Worm (Caenorhabditis elegans) whole organism, midembryonic: Measurements from ENCODE around the gene slt-1.

Experiments used
- T22C8.4 ChIP-seq: fragments of 200-800 bp; sonication (Bioruptor generic); IDR thresholded peaks from 2 replicates; pipeline ENCODE4 v1.3.6; 2022; ENCODE audit warnings: missing genetic modification characterization, missing compliant biosample characterization
- cog-1 ChIP-seq: sonication (generic microtip); optimal IDR thresholded peaks from 2 replicates; lab custom pipeline; 2016; ENCODE audit warnings: missing genetic modification characterization, missing compliant biosample characterization
- flt-1 ChIP-seq: fragments of 200-800 bp; sonication (Bioruptor generic); IDR thresholded peaks from 2 replicates; pipeline ENCODE4 v1.3.6; 2022; ENCODE audit warnings: missing genetic modification characterization, missing compliant biosample characterization
- klf-2 ChIP-seq: fragments of 200-800 bp; sonication (Bioruptor generic); conservative IDR thresholded peaks from 2 replicates; pipeline ENCODE4 v1.3.6; 2022; ENCODE audit warnings: missing genetic modification reagents, missing genetic modification characterization, missing compliant biosample characterization
- med-1 ChIP-seq: sonication (generic microtip); optimal IDR thresholded peaks from 2 replicates; lab custom pipeline; 2017; ENCODE audit warnings: missing genetic modification characterization, mild to moderate bottlenecking, missing compliant biosample characterization, antibody characterized with exemption, missing genetic modification reagents; ENCODE audit not compliant: insufficient read depth
- ref-1 ChIP-seq: fragments of 200-800 bp; sonication (Bioruptor generic); conservative IDR thresholded peaks from 2 replicates; pipeline ENCODE4 v1.3.6; 2022; ENCODE audit warnings: missing genetic modification reagents, missing genetic modification characterization, missing compliant biosample characterization
- tab-1 ChIP-seq: fragments of 200-800 bp; sonication (Bioruptor generic); IDR thresholded peaks from 2 replicates; pipeline ENCODE4 v1.3.6; 2022; ENCODE audit warnings: missing genetic modification characterization, missing compliant biosample characterization
- ztf-23 ChIP-seq: fragments of 200-800 bp; sonication (Bioruptor generic); IDR thresholded peaks from 2 replicates; pipeline ENCODE4 v1.3.6; 2022; ENCODE audit warnings: missing genetic modification reagents, missing genetic modification characterization, missing compliant biosample characterization
- ztf-29 ChIP-seq: fragments of 200-800 bp; sonication (Bioruptor generic); IDR thresholded peaks from 2 replicates; pipeline ENCODE4 v1.3.6; 2022; ENCODE audit warnings: missing genetic modification reagents, missing genetic modification characterization, missing compliant biosample characterization

slt-1 gene

ce11 chrX:14694633-14695177, 20.6 kb downstream of the slt-1 start:
- TF ChIP-seq med-1 = no peak
- TF ChIP-seq cog-1 = no peak
- TF ChIP-seq ztf-29 (GFP tag; lab: Robert Waterston, UW) = no peak
- TF ChIP-seq klf-2 (GFP tag; lab: Robert Waterston, UW) = no peak
- no peak for TF ChIP-seq ztf-23 (GFP tag; lab: Robert Waterston, UW)
- no peak for TF ChIP-seq T22C8.4 (GFP tag; lab: Robert Waterston, UW)
- no peak for TF ChIP-seq tab-1
- no peak for TF ChIP-seq flt-1
- no peak for TF ChIP-seq ref-1 (GFP tag; lab: Robert Waterston, UW)

DNA sequence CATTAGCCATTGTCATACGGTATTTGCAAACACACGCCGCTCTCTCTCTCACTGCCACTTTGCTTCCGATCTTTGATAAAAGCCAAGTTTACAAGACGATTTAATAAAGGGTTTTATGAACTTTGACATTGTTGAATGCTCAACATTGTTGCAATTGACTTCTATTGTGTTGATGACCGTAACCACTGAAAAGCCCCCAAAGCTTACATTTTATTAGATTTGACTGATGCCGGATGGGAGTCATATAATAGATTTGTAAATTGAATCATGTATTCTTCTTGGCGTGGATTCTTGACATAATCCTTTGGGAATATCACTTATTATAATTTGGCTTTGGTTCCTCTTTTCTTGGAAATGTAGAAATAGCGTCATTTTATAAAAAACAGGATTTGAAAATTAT, 21.8 kb downstream of the slt-1 start:
- TF ChIP-seq klf-2 (GFP tag; lab: Robert Waterston, UW) (no peak), ref-1 (GFP tag; lab: Robert Waterston, UW) (no peak), flt-1 (no peak), med-1 (no peak), T22C8.4 (GFP tag; lab: Robert Waterston, UW) (no peak), ztf-29 (GFP tag; lab: Robert Waterston, UW) (no peak), tab-1 (no peak), ztf-23 (GFP tag; lab: Robert Waterston, UW) (no peak), cog-1 (no peak)

ce11 chrX:14699866-14700265, 25.7 kb downstream of the slt-1 start, which contains the start of gene hch-1:
Gene hch-1 (minus strand): TSS chrX:14699977.
- no peak for TF ChIP-seq ztf-29 (GFP tag; lab: Robert Waterston, UW)
- TF ChIP-seq med-1 = no peak
- no peak for TF ChIP-seq cog-1
- TF ChIP-seq flt-1 = no peak
- no peak for TF ChIP-seq tab-1
- no peak for TF ChIP-seq ztf-23 (GFP tag; lab: Robert Waterston, UW)

DNA sequence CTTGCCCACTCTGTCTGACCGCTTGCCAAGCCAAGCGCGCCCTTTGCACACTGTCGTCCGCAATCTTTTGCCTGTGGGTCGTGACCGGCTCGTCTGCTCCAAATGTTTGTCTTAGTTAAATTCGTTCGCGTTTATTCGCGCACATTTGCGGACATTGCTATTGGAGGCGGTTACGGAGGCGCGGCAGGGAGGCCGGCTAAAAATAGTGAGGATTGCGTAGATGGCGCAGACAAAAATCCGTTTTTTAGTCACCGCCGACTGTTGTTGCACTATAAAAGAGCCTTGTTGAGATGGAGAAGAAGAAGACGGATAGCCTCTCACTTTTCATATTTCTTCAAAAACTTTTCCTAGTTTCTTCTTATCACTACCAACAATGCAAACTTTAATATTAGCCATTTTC, 27.4 kb downstream of the slt-1 start, which contains the start of gene F40E10.5:
TSS of gene F40E10.5 (plus strand) at position 301 of the 400 bp plus-strand sequence.
- TF ChIP-seq cog-1 = no peak
- TF ChIP-seq ztf-23 (GFP tag; lab: Robert Waterston, UW) = no peak
- TF ChIP-seq T22C8.4 (GFP tag; lab: Robert Waterston, UW) = no peak
- no peak for TF ChIP-seq med-1
- TF ChIP-seq ref-1 (GFP tag; lab: Robert Waterston, UW) = no peak
- no peak for TF ChIP-seq klf-2 (GFP tag; lab: Robert Waterston, UW)
- no peak for TF ChIP-seq ztf-29 (GFP tag; lab: Robert Waterston, UW)
- TF ChIP-seq tab-1 = no peak
- TF ChIP-seq flt-1 = no peak

ce11 chrX:14704933-14705332, 30.8 kb downstream of the slt-1 start:
- no peak for TF ChIP-seq tab-1
- no peak for TF ChIP-seq ztf-23 (GFP tag; lab: Robert Waterston, UW)
- TF ChIP-seq med-1 = no peak
- TF ChIP-seq cog-1 = no peak
- TF ChIP-seq flt-1 = no peak
- TF ChIP-seq ztf-29 (GFP tag; lab: Robert Waterston, UW) = no peak
- no peak for TF ChIP-seq ref-1 (GFP tag; lab: Robert Waterston, UW)
- no peak for TF ChIP-seq T22C8.4 (GFP tag; lab: Robert Waterston, UW)
- no peak for TF ChIP-seq klf-2 (GFP tag; lab: Robert Waterston, UW)

- TF ChIP-seq klf-2 (GFP tag; lab: Robert Waterston, UW) = no peak
- TF ChIP-seq ref-1 (GFP tag; lab: Robert Waterston, UW) = no peak
- TF ChIP-seq ztf-23 (GFP tag; lab: Robert Waterston, UW) = no peak
- no peak for TF ChIP-seq flt-1
- no peak for TF ChIP-seq ztf-29 (GFP tag; lab: Robert Waterston, UW)
- TF ChIP-seq tab-1 = no peak
- TF ChIP-seq med-1 = no peak
- TF ChIP-seq T22C8.4 (GFP tag; lab: Robert Waterston, UW) = no peak
- TF ChIP-seq cog-1 = no peak
Observed at ce11 chrX:14706698-14707285, 32.7 kb downstream of the slt-1 start, which contains the start of gene tmem-184. Gene tmem-184 (minus strand): TSS chrX:14706861.

DNA sequence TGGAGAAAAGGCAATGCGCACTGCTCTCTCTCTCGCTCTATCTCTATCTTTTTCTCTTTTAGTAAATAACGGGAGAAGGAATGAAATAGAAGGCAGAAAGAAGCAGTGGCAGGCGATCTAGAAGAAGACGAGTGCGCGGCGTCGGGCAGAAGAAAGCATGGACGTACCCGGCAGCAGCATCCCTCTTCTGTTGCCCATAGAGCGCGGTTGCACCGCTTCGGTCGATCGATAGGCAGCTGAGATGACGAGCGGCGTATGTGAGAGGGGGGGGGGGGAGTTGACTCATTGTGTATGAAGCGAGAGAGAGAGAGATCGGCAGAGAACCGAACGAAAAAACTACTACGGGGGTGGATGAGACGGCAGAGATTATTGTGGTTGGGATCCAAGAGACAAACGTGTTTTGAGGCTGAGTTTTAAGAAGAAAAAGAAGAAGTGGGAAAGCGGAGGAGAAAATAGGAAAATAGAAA, 34.1 kb downstream of the slt-1 start:
- no peak for TF ChIP-seq med-1
- TF ChIP-seq cog-1 = peak; percentile 53
- TF ChIP-seq ref-1 (GFP tag; lab: Robert Waterston, UW) = no peak
- TF ChIP-seq flt-1 = peak; percentile 85
- 0 out of 2 replicates have a peak, but pooled peaks have one; percentile 17 for TF ChIP-seq ztf-23 (GFP tag; lab: Robert Waterston, UW)
- peak; percentile 95 for TF ChIP-seq T22C8.4 (GFP tag; lab: Robert Waterston, UW)
- TF ChIP-seq tab-1 = peak; percentile 72; the same call in 1 of the 2 replicates

ce11 chrX:14709591-14709990, 35.5 kb downstream of the slt-1 start:
- TF ChIP-seq tab-1 = no peak
- no peak for TF ChIP-seq ztf-29 (GFP tag; lab: Robert Waterston, UW)
- no peak for TF ChIP-seq ref-1 (GFP tag; lab: Robert Waterston, UW)
- TF ChIP-seq cog-1 = no peak
- no peak for TF ChIP-seq klf-2 (GFP tag; lab: Robert Waterston, UW)
- TF ChIP-seq flt-1 = no peak
- no peak for TF ChIP-seq ztf-23 (GFP tag; lab: Robert Waterston, UW)
- TF ChIP-seq T22C8.4 (GFP tag; lab: Robert Waterston, UW) = no peak
- no peak for TF ChIP-seq med-1

DNA sequence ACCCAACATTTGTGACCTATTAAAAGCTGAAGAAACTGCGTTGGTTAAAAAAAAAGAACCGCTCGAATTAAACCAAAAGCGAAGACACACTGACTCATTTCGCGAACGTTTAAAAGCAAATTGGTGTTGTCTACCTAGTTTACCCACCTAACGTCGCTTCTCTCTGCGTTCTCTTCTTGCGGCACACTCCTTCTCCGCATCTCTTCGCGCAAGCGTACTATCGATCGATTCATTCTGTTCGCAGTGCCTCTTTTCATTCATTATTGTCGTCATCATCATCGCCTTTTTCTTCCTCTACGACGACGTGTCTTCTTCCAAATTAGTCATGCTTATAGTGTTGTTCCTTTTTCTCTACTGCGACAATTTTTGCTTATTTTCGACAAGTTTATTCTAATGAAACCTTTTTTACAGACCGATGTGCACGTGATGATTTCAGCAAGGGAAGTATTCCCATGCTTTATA, 37.1 kb downstream of the slt-1 start, which contains the start of gene atrn-1:
TSS of gene atrn-1 (plus strand) at position 412 of the 462 bp plus-strand sequence.
- TF ChIP-seq flt-1 = no peak
- TF ChIP-seq T22C8.4 (GFP tag; lab: Robert Waterston, UW) = peak; percentile 88

- TF ChIP-seq ref-1 (GFP tag; lab: Robert Waterston, UW) = no peak
- no peak for TF ChIP-seq tab-1
- no peak for TF ChIP-seq flt-1
- no peak for TF ChIP-seq cog-1
- TF ChIP-seq klf-2 (GFP tag; lab: Robert Waterston, UW) = no peak
- TF ChIP-seq ztf-29 (GFP tag; lab: Robert Waterston, UW) = no peak
Observed at ce11 chrX:14715459-14715858, 41.3 kb downstream of the slt-1 start.
